Fruit fly (Drosophila melanogaster): ENCODE results near the gene Rox8.
A peak's percentile ranks its signal among the peaks of the same experiment; 100 is the strongest.

Rox8 gene

DNA sequence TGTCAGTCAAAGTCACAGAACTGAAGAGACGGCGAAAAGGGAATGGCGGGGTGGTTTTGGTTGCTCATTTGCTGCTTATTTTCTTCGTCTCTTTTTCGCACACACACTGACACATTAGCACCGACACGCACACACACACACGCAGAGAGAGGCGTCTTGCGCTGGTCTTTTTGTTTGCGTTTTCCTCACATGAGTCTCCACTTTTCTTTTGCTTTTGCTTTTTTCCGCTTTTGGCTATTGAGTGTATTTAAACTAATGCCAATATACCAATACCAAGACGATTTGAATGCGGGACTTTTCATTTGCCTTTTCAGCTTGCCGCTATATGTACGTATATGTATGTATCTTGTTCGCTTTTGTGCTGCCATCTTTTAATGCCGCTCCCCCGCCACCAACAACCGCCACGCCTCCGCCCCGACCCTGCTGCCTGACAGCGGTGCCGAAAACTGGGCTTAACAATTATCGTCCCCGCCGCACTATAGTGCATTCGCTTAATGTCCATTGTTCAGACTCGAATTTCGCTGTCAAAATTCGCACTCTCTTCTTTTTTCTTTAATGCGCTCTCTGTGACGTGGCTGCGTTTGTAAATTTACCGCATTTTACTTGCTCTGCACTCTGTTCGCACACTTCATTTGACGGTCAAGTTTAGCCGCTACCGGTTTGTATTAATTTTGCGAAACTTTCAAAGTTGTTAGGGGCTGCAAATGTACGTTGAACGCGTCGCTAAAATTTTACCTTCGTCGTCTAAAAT lies 664 bp downstream of the Rox8 start, which contains the start of gene CG5986 (continued):
- peak; percentile 74 for TF ChIP-seq CG6276 (GFP tag; optimal IDR thresholded peaks at IDR 0.05)
- no peak for TF ChIP-seq Sox102F (GFP tag; optimal IDR thresholded peaks at IDR 0.05)
- peak; percentile 66 for TF ChIP-seq fkh (GFP tag; optimal IDR thresholded peaks at IDR 0.05)
- TF ChIP-seq vri (GFP tag; optimal IDR thresholded peaks at IDR 0.05) = no peak
- peak; percentile 73; the same call in 2 of the 3 replicates for TF ChIP-seq CG6163 (GFP tag; IDR thresholded peaks at IDR 0.05)
- TF ChIP-seq svp (GFP tag) = peak; percentile 55
- no peak for TF ChIP-seq Smox (GFP tag; optimal IDR thresholded peaks at IDR 0.05)
- TF ChIP-seq Met (GFP tag; optimal IDR thresholded peaks at IDR 0.05) = no peak
- TF ChIP-seq spab (GFP tag; optimal IDR thresholded peaks at IDR 0.05) = no peak
- TF ChIP-seq CG8632 (GFP tag; optimal IDR thresholded peaks at IDR 0.05) = no peak
- TF ChIP-seq CG8119 (GFP tag; IDR thresholded peaks at IDR 0.05) = peak; percentile 74
- TF ChIP-seq cyc (GFP tag; optimal IDR thresholded peaks at IDR 0.05) = no peak
- no peak for TF ChIP-seq Sox15 (GFP tag; optimal IDR thresholded peaks at IDR 0.05)
- no peak for TF ChIP-seq Ets96B (tag; optimal IDR thresholded peaks at IDR 0.05)
- no peak for TF ChIP-seq CG34406 (GFP tag; optimal IDR thresholded peaks at IDR 0.05)
- TF ChIP-seq dsx (GFP tag; optimal IDR thresholded peaks at IDR 0.05; ENCODE audit: poor library complexity, severe bottlenecking) = no peak

DNA sequence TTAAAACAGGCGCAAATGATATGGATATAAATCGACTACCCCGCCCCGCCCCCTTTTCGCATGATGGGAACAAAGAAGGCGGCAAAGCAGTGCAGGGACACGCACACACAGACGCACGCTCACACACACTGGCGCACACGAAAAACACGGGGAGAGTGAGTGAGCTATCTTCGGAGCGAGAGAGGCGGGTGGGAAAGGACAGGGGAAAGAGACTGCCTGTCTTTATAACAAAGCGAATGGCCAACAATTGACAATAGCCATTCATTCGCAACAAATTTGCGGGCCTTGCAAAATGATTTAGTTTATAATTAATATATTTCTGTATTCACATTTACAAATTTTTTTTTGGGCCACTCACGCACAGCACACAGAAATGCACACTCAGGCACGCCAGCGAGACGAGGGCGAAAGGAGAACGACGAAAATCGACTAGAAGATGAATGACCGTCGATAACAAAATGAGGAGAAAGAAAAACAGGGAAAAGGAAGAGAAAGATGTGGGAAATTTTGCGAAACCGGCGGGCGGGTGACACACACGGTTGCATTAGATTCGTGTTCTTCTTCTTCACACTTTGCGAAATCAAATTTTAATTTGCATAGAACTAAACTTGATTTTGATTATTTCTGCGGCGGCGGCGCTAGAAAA lies 1.4 kb downstream of the Rox8 start:
- TF ChIP-seq CG1621 (tag; optimal IDR thresholded peaks at IDR 0.05) (peak; percentile 2), Eip78C (GFP tag) (peak; percentile 83), Eip75B (GFP tag; optimal IDR thresholded peaks at IDR 0.05) (peak; percentile 5), acj6 (GFP tag; optimal IDR thresholded peaks at IDR 0.05) (no peak), Ets21C (GFP tag; optimal IDR thresholded peaks at IDR 0.05) (no peak), svp (GFP tag) (peak; percentile 86), Met (GFP tag; optimal IDR thresholded peaks at IDR 0.05) (peak; percentile 28), ss (GFP tag; optimal IDR thresholded peaks at IDR 0.05) (peak in 1 of 2 experiments; percentile 23), CG6163 (GFP tag; IDR thresholded peaks at IDR 0.05) (peak; percentile 58; the same call in 2 of the 3 replicates), Sox14 (GFP tag; optimal IDR thresholded peaks at IDR 0.05) (peak; percentile 99), Lpt (GFP tag; optimal IDR thresholded peaks at IDR 0.05) (no peak), CG8319 (GFP tag; optimal IDR thresholded peaks at IDR 0.05) (no peak), vri (GFP tag; optimal IDR thresholded peaks at IDR 0.05) (peak; percentile 21), CG3919 (GFP tag; optimal IDR thresholded peaks at IDR 0.05) (no peak), fkh (GFP tag; optimal IDR thresholded peaks at IDR 0.05) (no peak), topi (GFP tag; optimal IDR thresholded peaks at IDR 0.05) (peak; percentile 18), CG8632 (GFP tag; optimal IDR thresholded peaks at IDR 0.05) (no peak), Eip93F (GFP tag; optimal IDR thresholded peaks at IDR 0.05) (peak; percentile 47), CG10631 (GFP tag; optimal IDR thresholded peaks at IDR 0.05) (no peak)

DNA sequence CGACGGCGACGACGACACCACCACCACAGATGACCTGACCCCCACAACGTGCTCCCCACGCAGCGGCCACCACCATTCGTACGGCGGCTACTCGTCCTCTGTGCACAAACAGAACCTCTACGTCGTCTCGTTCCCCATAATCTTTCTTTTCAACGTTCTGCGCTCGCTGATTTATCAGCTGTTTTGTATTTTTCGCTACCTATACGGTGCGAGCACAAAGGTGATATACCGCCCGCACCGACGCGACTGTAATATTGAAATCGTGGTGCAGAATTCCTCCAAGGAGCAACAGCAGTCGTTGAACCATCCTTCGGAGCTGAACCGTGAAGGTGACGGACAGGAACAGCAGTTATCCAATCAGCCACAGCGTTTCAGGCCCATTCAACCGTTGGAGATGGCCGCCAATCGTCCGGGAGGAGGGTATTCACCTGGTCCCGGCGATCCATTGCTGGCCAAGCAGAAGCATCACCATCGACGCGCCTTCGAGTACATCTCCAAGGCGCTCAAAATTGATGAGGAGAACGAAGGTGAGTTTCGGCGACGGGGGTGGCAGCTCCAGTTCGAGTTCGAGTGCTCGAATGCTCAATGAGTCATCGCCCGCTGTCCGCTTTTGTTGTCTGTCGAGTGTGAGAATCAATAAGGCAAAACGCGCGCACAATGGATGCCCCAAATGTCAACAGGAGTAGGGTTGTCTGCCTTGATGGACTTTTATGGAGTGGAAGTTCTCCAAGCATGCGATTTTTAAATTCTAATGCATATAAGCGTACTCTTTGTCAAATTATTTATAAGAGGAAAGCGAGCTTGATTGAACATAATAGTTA lies 9.1 kb downstream of the Rox8 start, which contains the start of gene Miro:
Gene Miro, minus strand, starts transcription at position 112 of the 821 bp plus-strand sequence.
- TF ChIP-seq net (GFP tag; optimal IDR thresholded peaks at IDR 0.05) = no peak
- no peak for TF ChIP-seq dsx (GFP tag; optimal IDR thresholded peaks at IDR 0.05; ENCODE audit: poor library complexity, severe bottlenecking)
- peak; percentile 30 for TF ChIP-seq achi (GFP tag; optimal IDR thresholded peaks at IDR 0.05)
- peak; percentile 25 for TF ChIP-seq CG6792 (GFP tag; optimal IDR thresholded peaks at IDR 0.05)
- 0 out of 3 replicates have a peak, but pooled peaks have one; percentile 11 for TF ChIP-seq eg (GFP tag; IDR thresholded peaks at IDR 0.05)
- peak; percentile 25 for TF ChIP-seq CG6808 (GFP tag; optimal IDR thresholded peaks at IDR 0.05)
- TF ChIP-seq CG3919 (GFP tag; optimal IDR thresholded peaks at IDR 0.05) = peak; percentile 9
- TF ChIP-seq svp (GFP tag) = peak; percentile 78
- TF ChIP-seq vri (GFP tag; optimal IDR thresholded peaks at IDR 0.05) = peak; percentile 34
- no peak for TF ChIP-seq Eip93F (GFP tag; optimal IDR thresholded peaks at IDR 0.05)
- TF ChIP-seq Gug (GFP tag; IDR thresholded peaks at IDR 0.05) = no peak
- peak; percentile 57 for TF ChIP-seq Sox14 (GFP tag; optimal IDR thresholded peaks at IDR 0.05)
- no peak for TF ChIP-seq CG7368 (GFP tag; optimal IDR thresholded peaks at IDR 0.05)
- TF ChIP-seq fkh (GFP tag; optimal IDR thresholded peaks at IDR 0.05) = peak; percentile 34
- TF ChIP-seq Sox102F (GFP tag; optimal IDR thresholded peaks at IDR 0.05) = peak; percentile 50
- TF ChIP-seq CG4318 (GFP tag; optimal IDR thresholded peaks at IDR 0.05) = no peak
- TF ChIP-seq esn (GFP tag; optimal IDR thresholded peaks at IDR 0.05) = peak; percentile 33
- peak; percentile 14 for TF ChIP-seq CG34406 (GFP tag; optimal IDR thresholded peaks at IDR 0.05)
- no peak for TF ChIP-seq Sox15 (GFP tag; optimal IDR thresholded peaks at IDR 0.05)
- peak; percentile 13 for TF ChIP-seq CG8632 (GFP tag; optimal IDR thresholded peaks at IDR 0.05)
- TF ChIP-seq Blimp-1 (GFP tag; optimal IDR thresholded peaks at IDR 0.05) = no peak
- TF ChIP-seq ss (GFP tag; optimal IDR thresholded peaks at IDR 0.05) = peak; percentile 64 to 74
- TF ChIP-seq pdm3 (GFP tag; optimal IDR thresholded peaks at IDR 0.05) = peak; percentile 22
- TF ChIP-seq Eip78C (GFP tag) = peak; percentile 82
- no peak for TF ChIP-seq CG10669 (GFP tag; optimal IDR thresholded peaks at IDR 0.05)
- TF ChIP-seq CG6163 (GFP tag; IDR thresholded peaks at IDR 0.05) = peak; percentile 46; the same call in 2 of the 3 replicates
- no peak for TF ChIP-seq Met (GFP tag; optimal IDR thresholded peaks at IDR 0.05)

Data from whole organism, prepupa.